Worm (Caenorhabditis elegans): ENCODE results near the gene ZK899.2.
A peak's percentile ranks its signal among the peaks of the same experiment; 100 is the strongest.

- TF ChIP-seq lsy-2 (tag; optimal IDR thresholded peaks at IDR 0.05) (no peak), nhr-6 (tag; optimal IDR thresholded peaks at IDR 0.05) (no peak), fkh-10 (GFP tag; optimal IDR thresholded peaks at IDR 0.05) (no peak), daf-12 (tag; optimal IDR thresholded peaks at IDR 0.05) (no peak), cey-2 (tag; optimal IDR thresholded peaks at IDR 0.05; ENCODE audit: borderline replicate concordance, insufficient read depth) (no peak), dmd-8 (GFP tag; IDR thresholded peaks at IDR 0.05) (no peak), zag-1 (tag; optimal IDR thresholded peaks at IDR 0.05) (no peak), R02D3.7 (tag; optimal IDR thresholded peaks at IDR 0.05) (no peak), unc-62 (GFP tag; optimal IDR thresholded peaks at IDR 0.05 in 1 of 2) (peak in 1 of 2 experiments; percentile 19), unc-62 (tag; optimal IDR thresholded peaks at IDR 0.05) (no peak), snpc-4 (tag; optimal IDR thresholded peaks at IDR 0.05) (no peak), aha-1 (tag) (peak; percentile 75), vab-7 (GFP tag; IDR thresholded peaks at IDR 0.05) (no peak), hlh-30 (tag; optimal IDR thresholded peaks at IDR 0.05; ENCODE audit: insufficient read depth) (no peak), ama-1 (optimal IDR thresholded peaks at IDR 0.05) (no peak)
Observed at ce11 chrX:9491439-9491838, 39.6 kb upstream of the ZK899.2 start.

All from whole organism, L4 larva.